Worm (Caenorhabditis elegans) whole organism, dauer: ENCODE results near the gene E02H4.6.

ENCODE experiments used
- unc-62 ChIP-seq: sonication (generic microtip); optimal IDR thresholded peaks from 2 replicates; lab custom pipeline; 2017; ENCODE audit warnings: missing biosample characterization, missing genetic modification reagents, missing genetic modification characterization

The E02H4.6 gene

ce11 chrX:14243345-14243961, 8.5 kb downstream of the E02H4.6 start, which contains the start of gene K04C1.3:
TSS of gene K04C1.3 (minus strand) at chrX:14243395.
- TF ChIP-seq unc-62: no peak

- TF ChIP-seq unc-62: no peak
These were observed 10.4 kb downstream of the E02H4.6 start for ce11 chrX:14241531-14241930.

DNA sequence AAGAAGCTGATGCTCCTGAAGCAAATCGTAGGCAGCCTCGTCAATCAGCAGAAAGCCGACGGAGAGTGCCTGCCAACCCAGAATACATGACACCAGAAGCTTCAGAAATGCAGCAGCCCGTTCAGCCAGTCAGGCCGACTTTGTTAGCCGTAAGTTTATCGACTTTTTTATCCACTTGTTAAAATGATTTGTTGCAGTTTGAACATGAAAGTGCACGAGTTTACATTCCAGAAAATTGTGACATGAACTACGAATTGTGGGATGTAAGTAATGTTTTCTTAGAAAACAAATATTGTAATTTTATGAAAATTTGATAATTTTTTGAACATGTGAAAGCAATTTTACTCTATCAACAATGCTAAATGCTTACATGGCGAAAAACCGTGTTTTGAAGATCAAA, 11.7 kb downstream of the E02H4.6 start:
- TF ChIP-seq unc-62: no peak

DNA sequence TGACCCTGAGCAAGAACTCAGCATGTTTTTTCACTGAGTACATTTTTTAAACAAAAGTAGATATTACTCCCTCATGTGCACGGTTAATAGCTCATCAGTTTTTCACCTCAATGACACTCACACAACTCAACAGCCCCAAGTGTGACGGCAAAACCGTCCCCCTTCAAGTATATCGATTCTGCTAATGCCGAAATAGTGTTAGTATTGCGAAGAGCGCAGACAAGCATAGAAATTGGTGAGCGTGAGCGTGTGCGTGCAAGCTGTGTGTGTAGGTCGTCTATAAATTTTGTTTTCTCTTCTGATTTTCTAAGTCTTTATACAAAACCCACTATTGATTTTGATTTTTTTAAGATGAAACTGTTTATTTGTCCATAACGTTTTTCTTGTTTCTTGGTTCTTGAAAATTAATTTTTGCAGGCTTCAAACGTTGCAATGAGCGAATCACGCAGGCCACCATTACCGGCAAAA, 13.6 kb downstream of the E02H4.6 start, which contains the start of gene K04C1.2:
Gene K04C1.2 (plus strand): TSS at position 418 of the 468 bp plus-strand sequence.
- TF ChIP-seq unc-62: no peak

DNA sequence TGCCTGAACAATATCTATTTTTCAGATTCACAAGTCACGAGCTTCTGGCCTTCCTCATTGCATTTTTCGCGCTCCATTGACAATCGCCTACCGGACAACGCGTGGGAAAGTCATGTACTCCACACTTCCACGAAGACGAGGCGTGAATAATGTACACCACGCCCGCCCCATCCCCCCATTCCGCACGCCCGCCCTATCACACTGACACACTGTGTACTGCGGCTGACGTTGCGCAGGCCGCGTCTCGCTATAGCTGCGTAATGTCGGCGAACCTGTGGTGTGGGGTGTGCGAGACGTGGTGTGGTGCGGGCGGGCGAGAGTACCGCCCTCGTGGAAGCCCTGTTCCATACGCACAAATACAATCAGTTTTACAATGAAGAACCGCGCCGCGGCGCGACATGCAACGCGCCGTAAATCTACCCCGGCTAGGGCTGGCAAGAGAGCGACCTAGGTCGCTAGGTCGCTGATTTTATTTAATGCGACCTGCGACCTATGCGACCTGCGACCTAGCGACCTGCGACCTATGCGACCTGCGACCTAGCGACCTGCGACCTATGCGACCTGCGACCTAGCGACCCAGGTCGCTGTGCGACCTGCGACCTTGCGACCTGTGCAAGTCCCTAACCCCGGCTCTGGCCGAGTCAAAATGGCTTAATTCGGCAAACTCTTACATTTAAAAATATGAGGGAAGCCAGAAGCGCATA, 15.7 kb downstream of the E02H4.6 start:
- TF ChIP-seq unc-62: no peak

DNA sequence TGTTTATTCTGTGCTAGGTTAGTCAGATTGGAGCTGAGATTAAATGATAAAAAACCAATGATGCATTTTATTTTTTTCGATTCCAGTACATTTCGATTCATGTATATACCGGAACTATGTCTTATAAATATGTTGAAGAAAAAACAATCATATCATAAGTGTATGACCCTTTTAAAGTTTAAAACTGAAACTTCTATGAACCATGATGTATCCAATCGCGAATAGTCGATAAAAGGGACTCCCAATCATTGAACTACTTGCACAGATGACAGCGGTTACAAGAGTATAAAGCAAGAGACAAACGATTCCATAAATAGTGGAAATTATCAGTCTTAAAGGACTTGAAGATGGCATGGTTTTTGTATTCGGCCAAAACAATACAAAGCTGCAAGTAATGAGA, 17.0 kb downstream of the E02H4.6 start, which contains the start of gene srg-37:
Gene srg-37 (minus strand): TSS at position 101 of the 400 bp plus-strand sequence.
- no peak for TF ChIP-seq unc-62

DNA sequence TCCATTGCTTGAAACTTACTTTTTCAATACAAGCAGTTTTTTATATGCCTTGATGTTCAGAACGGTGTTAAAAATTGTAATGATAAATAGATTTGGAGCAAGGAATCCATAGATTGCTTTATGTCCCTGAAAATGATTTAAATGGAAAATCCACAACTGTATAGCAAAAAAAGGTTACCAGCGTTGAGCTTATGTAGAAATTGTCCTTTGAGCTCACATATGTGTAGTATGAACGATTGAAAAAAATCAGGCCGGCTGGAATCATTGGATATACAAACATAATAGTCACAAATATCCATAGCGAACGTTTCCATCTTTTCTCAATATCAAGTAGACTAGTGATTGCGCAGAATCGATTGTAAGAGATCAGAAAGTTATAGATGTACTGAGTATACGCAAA, 17.6 kb downstream of the E02H4.6 start, which contains the start of gene srg-36:
Gene srg-36 (minus strand): TSS at position 101 of the 400 bp plus-strand sequence.
- no peak for TF ChIP-seq unc-62

DNA sequence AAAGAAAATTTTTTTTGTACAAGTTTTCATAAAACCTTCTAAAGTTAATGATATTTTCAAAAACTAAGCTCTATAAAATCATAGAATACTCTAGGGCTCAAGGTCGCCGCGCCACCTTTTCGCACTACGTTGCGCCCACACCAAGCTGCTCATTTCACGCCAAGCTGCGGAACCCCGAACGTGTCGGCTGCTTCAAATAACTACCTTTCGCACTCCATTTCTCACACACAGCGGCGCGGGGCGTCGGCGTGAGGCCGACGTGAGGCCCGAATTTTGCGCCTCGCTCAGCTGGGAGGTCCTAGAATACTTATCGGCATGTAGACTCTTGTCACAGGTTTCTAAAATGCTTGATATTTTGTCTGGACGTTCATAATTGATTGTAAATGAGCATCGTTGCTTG, 20.0 kb downstream of the E02H4.6 start:
- TF ChIP-seq unc-62: no peak

- no peak for TF ChIP-seq unc-62
These were observed 23.2 kb downstream of the E02H4.6 start for ce11 chrX:14228764-14229163.

DNA sequence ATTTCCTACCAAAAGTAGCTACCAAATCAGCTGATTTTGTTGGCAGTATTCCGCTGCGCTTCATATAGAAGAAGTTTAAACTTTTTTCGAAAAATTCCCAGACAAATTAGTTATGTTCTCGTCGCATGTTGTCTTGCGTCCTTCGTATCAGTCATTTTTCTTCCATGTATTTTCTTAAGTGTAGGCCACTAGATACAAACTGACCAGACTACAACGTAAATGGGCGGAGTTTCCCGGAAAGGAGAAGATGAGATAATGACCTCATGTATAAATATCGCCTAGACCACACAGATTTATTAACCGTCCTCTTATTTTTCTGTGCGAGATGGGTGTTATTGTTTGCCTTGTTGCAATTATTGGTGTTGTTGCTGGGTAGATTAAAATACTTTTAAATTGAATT, 26.7 kb downstream of the E02H4.6 start, which contains the start of gene cyp-13B2:
Gene cyp-13B2 (plus strand): TSS at position 301 of the 400 bp plus-strand sequence.
- TF ChIP-seq unc-62: no peak

DNA sequence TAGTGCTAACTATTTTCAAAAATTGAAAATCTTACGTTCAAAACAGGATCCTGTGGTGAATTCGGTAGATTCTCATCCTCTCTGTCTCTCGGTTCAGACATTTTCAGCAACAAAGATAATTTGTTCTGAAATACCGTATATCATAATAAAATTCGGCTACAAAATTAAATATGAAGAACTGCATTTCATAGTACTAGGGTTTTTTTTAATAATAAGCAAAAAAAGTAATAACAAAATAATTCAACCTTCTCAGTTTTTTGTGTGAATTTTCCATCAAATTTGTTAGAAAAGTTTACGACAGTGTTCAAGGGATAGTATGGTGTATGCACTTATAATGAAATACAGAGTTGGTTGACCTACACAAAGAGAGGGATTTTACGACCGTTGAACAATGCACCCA, 28.8 kb downstream of the E02H4.6 start, which contains the start of gene K06G5.3:
Gene K06G5.3 (minus strand): TSS at position 101 of the 400 bp plus-strand sequence.
- no peak for TF ChIP-seq unc-62

ce11 chrX:14214520-14215023, 37.4 kb downstream of the E02H4.6 start, which contains the start of gene K06G5.1:
TSS of gene K06G5.1 (plus strand) at chrX:14214973.
- TF ChIP-seq unc-62: no peak

- TF ChIP-seq unc-62: no peak
These were observed 38.6 kb downstream of the E02H4.6 start for ce11 chrX:14213314-14213713.

ce11 chrX:14207942-14208341, 44.0 kb downstream of the E02H4.6 start, which contains the start of gene ceh-37:
TSS of gene ceh-37 (minus strand) at chrX:14208000.
- TF ChIP-seq unc-62: no peak

DNA sequence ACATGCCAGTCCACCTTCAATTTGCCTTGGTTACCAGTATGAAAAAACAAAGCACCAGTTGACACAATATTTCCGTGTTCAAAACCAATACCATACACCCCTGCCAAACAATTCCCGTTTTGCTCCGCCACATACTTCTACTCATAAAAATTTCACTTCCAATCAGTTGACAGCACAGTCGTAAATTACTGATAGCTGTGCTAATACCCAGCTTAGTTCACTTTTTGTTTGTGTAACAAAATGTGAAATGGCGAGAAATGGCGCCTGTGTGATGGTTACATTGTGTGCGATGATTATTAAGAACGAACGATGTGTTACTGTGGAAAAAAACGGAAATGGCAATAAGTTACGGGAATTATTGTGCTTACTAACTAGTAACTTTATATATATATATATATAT, 45.6 kb downstream of the E02H4.6 start:
- TF ChIP-seq unc-62: no peak
